Worm (Caenorhabditis elegans): ENCODE data around the gene tut-2.

DNA sequence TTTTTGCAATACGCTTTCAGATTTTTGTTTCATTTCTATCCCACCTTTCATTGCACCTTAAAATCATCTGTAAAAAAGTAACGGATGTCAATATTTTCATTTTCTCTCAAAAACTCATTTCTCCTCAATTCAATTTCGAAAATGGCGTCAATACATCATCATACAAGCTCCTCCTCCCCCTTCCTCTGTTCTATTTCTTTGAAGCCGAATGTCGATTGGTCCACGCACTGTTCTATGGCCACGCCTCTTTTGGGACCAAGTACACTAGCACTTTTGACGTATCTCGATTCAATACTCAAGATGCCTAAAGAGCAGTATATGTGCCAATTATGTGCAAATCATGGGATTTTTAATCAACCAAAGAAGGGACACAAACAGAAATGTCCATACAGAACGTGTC lies 25.3 kb upstream of the tut-2 start, which contains the start of gene mab-23:
- no peak for TF ChIP-seq unc-62 (GFP tag; optimal IDR thresholded peaks at IDR 0.05)
- TF ChIP-seq nhr-237 (tag; optimal IDR thresholded peaks at IDR 0.05): no peak
- no peak for TF ChIP-seq fos-1 (tag; optimal IDR thresholded peaks at IDR 0.05)
- no peak for TF ChIP-seq ceh-82 (tag; optimal IDR thresholded peaks at IDR 0.05)
- no peak for TF ChIP-seq egl-27 (tag; optimal IDR thresholded peaks at IDR 0.05)
- no peak for TF ChIP-seq snpc-4 (tag; optimal IDR thresholded peaks at IDR 0.05)
- TF ChIP-seq tbx-2 (tag; optimal IDR thresholded peaks at IDR 0.05): no peak
- no peak for TF ChIP-seq nhr-28 (tag; optimal IDR thresholded peaks at IDR 0.05)
- no peak for TF ChIP-seq elt-2 (tag; optimal IDR thresholded peaks at IDR 0.05)
